Worm (Caenorhabditis elegans): ENCODE results near the gene fars-2.

- TF ChIP-seq ces-1 (GFP tag; optimal IDR thresholded peaks at IDR 0.05) (no peak), nhr-76 (tag; optimal IDR thresholded peaks at IDR 0.05) (no peak), xbp-1 (tag; optimal IDR thresholded peaks at IDR 0.05) (no peak), alr-1 (tag; optimal IDR thresholded peaks at IDR 0.05; ENCODE audit: borderline replicate concordance) (no peak), mdl-1 (tag; optimal IDR thresholded peaks at IDR 0.05) (no peak), lin-13 (GFP tag; optimal IDR thresholded peaks at IDR 0.05) (no peak), nhr-47 (tag; optimal IDR thresholded peaks at IDR 0.05) (no peak), lin-15B (tag; optimal IDR thresholded peaks at IDR 0.05) (no peak), blmp-1 (tag; optimal IDR thresholded peaks at IDR 0.05) (no peak)
Observed at ce11 chrV:19922613-19923012, 15.4 kb upstream of the fars-2 start, which contains the start of gene Y60A3A.16.
